Worm (Caenorhabditis elegans) whole organism, L2 larva: Measurements from ENCODE around the gene EGAP5.1.

Experiments
- C34F6.9 ChIP-seq: fragments of 150-350 bp; optimal IDR thresholded peaks from 2 replicates; lab custom pipeline; 2014; ENCODE audit warnings: missing biosample characterization, missing genetic modification characterization
- F13H6.1 ChIP-seq: sonication (generic microtip); optimal IDR thresholded peaks from 2 replicates; lab custom pipeline; 2016; ENCODE audit warnings: missing genetic modification characterization, missing compliant biosample characterization
- R02D3.7 ChIP-seq: fragments of 150-350 bp; optimal IDR thresholded peaks from 2 replicates; lab custom pipeline; 2014; ENCODE audit warnings: missing biosample characterization, missing genetic modification characterization
- aly-2 ChIP-seq: fragments of 150-350 bp; optimal IDR thresholded peaks from 2 replicates; lab custom pipeline; 2014; ENCODE audit warnings: missing biosample characterization, missing genetic modification characterization
- ama-1 ChIP-seq: fragments of 150-350 bp; optimal IDR thresholded peaks from 2 replicates; lab custom pipeline; 2018; ENCODE audit warnings: inconsistent platforms
- ceh-16 ChIP-seq: fragments of 150-350 bp; optimal IDR thresholded peaks from 2 replicates; lab custom pipeline; 2014; ENCODE audit warnings: missing biosample characterization, missing genetic modification characterization
- ceh-82 ChIP-seq: fragments of 150-350 bp; optimal IDR thresholded peaks from 2 replicates; lab custom pipeline; 2014; ENCODE audit warnings: missing biosample characterization, missing genetic modification characterization
- crh-2 ChIP-seq: sonication (generic microtip); optimal IDR thresholded peaks from 2 replicates; lab custom pipeline; 2017; ENCODE audit warnings: missing biosample characterization, missing genetic modification characterization
- dmd-4 ChIP-seq: sonication (generic microtip); optimal IDR thresholded peaks from 2 replicates; lab custom pipeline; 2017; ENCODE audit warnings: missing biosample characterization, missing genetic modification characterization
- egl-27 ChIP-seq: sonication (generic microtip); optimal IDR thresholded peaks from 3 replicates; lab custom pipeline; 2017; ENCODE audit warnings: missing biosample characterization, missing genetic modification reagents, missing genetic modification characterization
- elt-1 ChIP-seq: fragments of 150-350 bp; optimal IDR thresholded peaks from 2 replicates; lab custom pipeline; 2014; ENCODE audit warnings: missing biosample characterization, missing genetic modification characterization
- fos-1 ChIP-seq: fragments of 150-350 bp; optimal IDR thresholded peaks from 2 replicates; lab custom pipeline; 2014; ENCODE audit warnings: missing biosample characterization, missing genetic modification characterization
- gmeb-1 ChIP-seq: fragments of 150-350 bp; optimal IDR thresholded peaks from 2 replicates; lab custom pipeline; 2014; ENCODE audit warnings: missing biosample characterization, missing genetic modification characterization
- lin-11 ChIP-seq: fragments of 150-350 bp; sonication (generic microtip); optimal IDR thresholded peaks from 2 replicates; lab custom pipeline; 2014; ENCODE audit warnings: missing biosample characterization, missing genetic modification characterization, inconsistent platforms, mixed read lengths
- lin-13 ChIP-seq: fragments of 150-350 bp; optimal IDR thresholded peaks from 2 replicates; lab custom pipeline; 2014; ENCODE audit warnings: missing biosample characterization, missing genetic modification reagents, missing genetic modification characterization
- lin-39 ChIP-seq: fragments of 150-350 bp; optimal IDR thresholded peaks from 2 replicates; lab custom pipeline; 2014; ENCODE audit warnings: missing biosample characterization, missing genetic modification reagents, missing genetic modification characterization
- mbf-1 ChIP-seq: sonication (generic microtip); optimal IDR thresholded peaks from 2 replicates; lab custom pipeline; 2017; ENCODE audit warnings: missing biosample characterization, missing genetic modification characterization
- nhr-11 ChIP-seq: fragments of 150-350 bp; optimal IDR thresholded peaks from 2 replicates; lab custom pipeline; 2014; ENCODE audit warnings: missing biosample characterization, missing genetic modification characterization
- nhr-129 ChIP-seq: fragments of 150-350 bp; optimal IDR thresholded peaks from 2 replicates; lab custom pipeline; 2014; ENCODE audit warnings: missing biosample characterization, missing genetic modification characterization
- nhr-237 ChIP-seq: fragments of 150-350 bp; optimal IDR thresholded peaks from 2 replicates; lab custom pipeline; 2014; ENCODE audit warnings: missing biosample characterization, missing genetic modification characterization
- nhr-25 ChIP-seq: fragments of 150-350 bp; sonication (generic microtip); optimal IDR thresholded peaks from 3 replicates; lab custom pipeline; 2014; ENCODE audit warnings: missing biosample characterization, missing genetic modification characterization
- nhr-6 ChIP-seq: fragments of 150-350 bp; optimal IDR thresholded peaks from 2 replicates; lab custom pipeline; 2014; ENCODE audit warnings: missing biosample characterization, missing genetic modification characterization
- nhr-77 ChIP-seq: fragments of 150-350 bp; optimal IDR thresholded peaks from 2 replicates; lab custom pipeline; 2014; ENCODE audit warnings: missing biosample characterization, missing genetic modification characterization
- peb-1 ChIP-seq: fragments of 150-350 bp; optimal IDR thresholded peaks from 2 replicates; lab custom pipeline; 2014; ENCODE audit warnings: missing biosample characterization, missing genetic modification characterization
- sma-3 ChIP-seq: sonication (generic microtip); optimal IDR thresholded peaks from 2 replicates; lab custom pipeline; 2016; ENCODE audit warnings: missing genetic modification reagents, missing genetic modification characterization, missing compliant biosample characterization
- sma-9 ChIP-seq, 2 experiments: fragments of 150-350 bp in 1 of 2; sonication (generic microtip) in 1 of 2; optimal IDR thresholded peaks; 2 replicates each; lab custom pipeline; 2014 to 2016; ENCODE audit warnings: missing genetic modification characterization in 2 of 2, mild to moderate bottlenecking in 1 of 2, missing biosample characterization in 1 of 2, missing compliant biosample characterization in 1 of 2, missing genetic modification reagents in 1 of 2, moderate library complexity in 1 of 2
- snpc-4 ChIP-seq: fragments of 150-350 bp; optimal IDR thresholded peaks from 2 replicates; lab custom pipeline; 2014; ENCODE audit warnings: missing biosample characterization, missing genetic modification characterization
- unc-39 ChIP-seq: fragments of 150-350 bp; optimal IDR thresholded peaks from 2 replicates; lab custom pipeline; 2014; ENCODE audit warnings: missing biosample characterization, missing genetic modification characterization
- unc-55 ChIP-seq: fragments of 150-350 bp; sonication (generic microtip); optimal IDR thresholded peaks from 3 replicates; lab custom pipeline; 2014; ENCODE audit warnings: missing biosample characterization, missing genetic modification reagents, missing genetic modification characterization
- unc-62 ChIP-seq: fragments of 150-350 bp; optimal IDR thresholded peaks from 2 replicates; lab custom pipeline; 2014; ENCODE audit warnings: missing biosample characterization, missing genetic modification reagents, missing genetic modification characterization
- ztf-4 ChIP-seq: fragments of 150-350 bp; optimal IDR thresholded peaks from 2 replicates; lab custom pipeline; 2014; ENCODE audit warnings: missing biosample characterization, missing genetic modification characterization

The EGAP5.1 gene

DNA sequence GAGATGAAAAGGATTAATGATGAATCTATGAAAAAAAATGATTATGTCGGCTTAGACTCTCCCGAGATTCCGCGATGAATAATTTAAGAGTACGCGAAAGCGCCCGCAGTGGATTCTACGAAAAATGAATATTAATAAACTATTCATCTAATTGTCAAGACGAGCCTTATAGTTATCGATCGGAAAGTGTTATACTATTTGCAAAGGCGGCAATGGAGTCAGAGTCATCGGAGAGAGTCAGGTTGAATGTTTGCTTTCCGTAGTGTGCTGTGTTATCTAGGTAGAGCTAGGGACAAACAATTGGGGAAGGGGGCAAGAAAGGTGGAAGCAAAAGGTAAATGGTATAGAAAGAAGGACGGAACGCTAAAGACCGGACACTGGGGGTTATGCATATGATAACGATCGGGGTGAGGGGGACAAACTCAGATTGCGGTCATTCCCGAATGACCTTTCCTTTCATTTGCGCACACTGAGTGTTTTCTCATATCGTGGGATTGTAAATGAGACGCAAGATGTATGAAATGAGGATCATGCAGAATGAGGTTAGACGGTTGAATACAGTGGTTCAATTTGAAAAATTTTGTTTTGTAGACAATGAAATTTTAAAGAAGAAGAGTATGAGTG, 40.0 kb upstream of the EGAP5.1 start:
- TF ChIP-seq nhr-129 (tag; lab: Kevin White, UChicago), result peak; percentile 51
- TF ChIP-seq ceh-16 (tag; lab: Kevin White, UChicago), result peak; percentile 77
- TF ChIP-seq fos-1 (tag; lab: Kevin White, UChicago), result peak; percentile 48
- TF ChIP-seq F13H6.1 (tag; lab: Kevin White, UChicago), result peak; percentile 35
- TF ChIP-seq aly-2 (tag; lab: Kevin White, UChicago), result no peak

DNA sequence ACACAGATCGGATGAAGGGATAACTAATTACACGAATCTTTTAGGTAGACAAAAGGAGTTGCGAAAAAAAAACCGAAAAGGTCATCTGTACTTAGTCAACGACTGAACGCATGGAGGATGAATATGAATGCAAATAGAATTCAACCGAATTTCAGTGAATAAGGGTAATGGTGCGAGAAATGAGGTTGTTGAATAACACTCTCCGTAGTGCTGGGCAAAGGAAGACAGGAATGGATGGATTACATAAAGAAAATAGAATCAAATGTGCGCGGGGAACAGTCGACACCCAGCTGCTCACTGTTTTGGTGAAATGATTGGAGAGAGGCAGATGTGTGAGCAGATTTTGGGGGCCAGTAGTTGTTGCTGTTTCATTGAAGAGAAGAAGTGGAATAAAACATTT, 38.6 kb upstream of the EGAP5.1 start:
- TF ChIP-seq elt-1 (tag; lab: Kevin White, UChicago), result no peak
- TF ChIP-seq mbf-1 (tag; lab: Kevin White, UChicago), result no peak
- no peak for TF ChIP-seq nhr-129 (tag; lab: Kevin White, UChicago)
- TF ChIP-seq nhr-77 (tag; lab: Kevin White, UChicago), result no peak
- TF ChIP-seq dmd-4, result no peak

DNA sequence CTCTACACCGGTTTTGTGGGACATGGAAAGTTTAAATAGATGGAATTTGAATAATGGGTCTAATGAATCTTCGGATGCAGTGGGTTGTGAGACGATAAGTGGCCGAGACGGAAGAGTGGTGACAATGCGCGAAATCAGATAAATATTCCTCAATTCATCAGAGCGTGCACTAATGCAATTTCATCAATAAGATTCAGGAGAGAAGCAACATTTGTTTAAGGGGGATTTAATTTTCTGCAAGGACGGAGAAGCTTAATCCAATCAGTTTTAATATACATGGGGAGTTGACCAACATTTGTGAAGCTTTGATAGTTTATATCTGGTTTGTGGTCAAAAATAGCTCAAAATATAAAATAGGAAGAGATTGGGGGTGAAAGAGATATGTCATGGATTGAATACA, 33.4 kb upstream of the EGAP5.1 start:
- TF ChIP-seq nhr-6 (tag; lab: Kevin White, UChicago) (no peak), sma-9 (GFP tag; optimal IDR thresholded peaks at IDR 0.05; lab: Kevin White, UChicago) (peak; percentile 20), sma-9 (tag; optimal IDR thresholded peaks at IDR 0.05; lab: Kevin White, UChicago) (no peak)

DNA sequence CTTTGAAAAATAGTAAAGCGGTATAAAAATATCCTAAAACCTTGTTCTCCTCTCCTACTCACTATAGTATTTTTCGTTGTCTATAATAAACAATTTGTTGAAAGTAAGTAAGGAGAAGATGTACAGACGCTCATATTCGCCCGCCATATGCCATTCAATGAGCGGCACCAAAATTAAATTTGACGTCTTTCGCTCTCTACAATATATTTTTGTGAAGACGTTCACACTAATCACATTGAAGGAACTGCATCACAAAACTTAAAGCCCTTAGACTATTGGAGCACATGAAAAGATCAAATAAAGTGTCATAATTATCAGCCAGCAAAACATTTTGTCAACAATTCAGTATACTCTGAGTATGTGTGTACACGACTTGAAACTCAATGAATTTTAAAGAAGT, 31.1 kb upstream of the EGAP5.1 start:
- no peak for TF ChIP-seq mbf-1 (tag; lab: Kevin White, UChicago)
- TF ChIP-seq gmeb-1 (tag; lab: Kevin White, UChicago), result no peak
- TF ChIP-seq peb-1 (tag; lab: Kevin White, UChicago), result no peak
- no peak for TF ChIP-seq unc-62 (GFP tag; lab: Kevin White, UChicago)
- no peak for TF ChIP-seq R02D3.7
- TF ChIP-seq egl-27, result no peak
- TF ChIP-seq nhr-11 (tag; lab: Kevin White, UChicago), result no peak
- no peak for TF ChIP-seq lin-13 (GFP tag; lab: Kevin White, UChicago)
- no peak for TF ChIP-seq ztf-4 (tag; lab: Kevin White, UChicago)
- TF ChIP-seq lin-11 (tag; lab: Kevin White, UChicago), result no peak
- TF ChIP-seq ceh-82 (tag; lab: Kevin White, UChicago), result no peak
- no peak for TF ChIP-seq aly-2 (tag; lab: Kevin White, UChicago)
- TF ChIP-seq unc-39 (tag; lab: Kevin White, UChicago), result no peak
- TF ChIP-seq fos-1 (tag; lab: Kevin White, UChicago), result no peak

DNA sequence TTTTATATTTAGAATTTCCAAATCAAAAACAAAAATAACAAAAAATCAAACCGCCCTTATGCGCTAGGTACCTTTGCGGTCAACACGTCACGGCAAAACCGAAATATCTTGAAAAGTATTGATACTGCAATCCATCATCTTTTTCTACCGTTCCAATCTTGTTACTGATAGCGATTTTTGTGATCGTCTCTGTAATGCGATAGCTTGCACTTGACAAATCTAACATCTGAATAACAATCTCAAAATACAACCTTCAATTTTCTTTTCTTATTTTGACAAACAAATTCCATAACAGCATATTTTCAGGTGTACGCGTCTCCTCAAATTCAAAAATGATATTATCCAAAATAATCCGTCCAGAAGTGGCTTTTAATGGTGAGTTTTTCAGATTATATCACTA, 28.9 kb upstream of the EGAP5.1 start, which contains the start of gene tbc-7:
TSS of gene tbc-7 (plus strand) at position 301 of the 400 bp plus-strand sequence.
- TF ChIP-seq nhr-129 (tag; lab: Kevin White, UChicago) (no peak), C34F6.9 (no peak), aly-2 (tag; lab: Kevin White, UChicago) (no peak), dmd-4 (no peak), crh-2 (tag; lab: Kevin White, UChicago) (no peak), nhr-237 (tag; lab: Kevin White, UChicago) (no peak), unc-62 (GFP tag; lab: Kevin White, UChicago) (no peak), sma-9 (GFP tag; optimal IDR thresholded peaks at IDR 0.05; lab: Kevin White, UChicago) (no peak), sma-9 (tag; optimal IDR thresholded peaks at IDR 0.05; lab: Kevin White, UChicago) (no peak), elt-1 (tag; lab: Kevin White, UChicago) (no peak), gmeb-1 (tag; lab: Kevin White, UChicago) (no peak), nhr-11 (tag; lab: Kevin White, UChicago) (no peak), unc-55 (no peak), mbf-1 (tag; lab: Kevin White, UChicago) (no peak), lin-39 (tag; lab: Kevin White, UChicago) (no peak), snpc-4 (tag; lab: Kevin White, UChicago) (no peak), sma-3 (GFP tag; lab: Kevin White, UChicago) (no peak), ama-1 (lab: Kevin White, UChicago) (no peak)

DNA sequence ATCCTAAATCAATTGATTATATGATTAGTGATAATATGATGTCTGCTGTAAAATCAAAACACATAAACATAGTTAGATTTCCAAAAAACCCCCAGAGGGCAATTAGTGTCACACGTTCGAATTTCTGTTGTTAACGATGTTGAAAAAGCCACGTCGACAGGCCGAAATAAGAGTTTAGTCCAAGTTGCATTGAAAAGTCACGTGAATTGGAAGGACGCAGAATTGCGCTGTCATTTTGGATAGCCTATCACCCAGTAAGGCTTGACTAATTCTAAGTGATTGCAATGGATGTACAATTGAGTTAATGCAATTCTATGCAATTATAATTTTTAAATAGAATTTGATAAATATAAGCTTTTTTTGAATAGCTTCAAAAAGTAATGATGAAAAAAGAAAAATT, 27.3 kb upstream of the EGAP5.1 start:
- no peak for TF ChIP-seq unc-55
- TF ChIP-seq nhr-129 (tag; lab: Kevin White, UChicago), result peak; percentile 24
- TF ChIP-seq nhr-25, result peak; percentile 8
- TF ChIP-seq sma-3 (GFP tag; lab: Kevin White, UChicago), result peak; percentile 0
- TF ChIP-seq crh-2 (tag; lab: Kevin White, UChicago), result peak; percentile 76
